Worm (Caenorhabditis elegans) whole organism, midembryonic: ENCODE measurements around the gene sdz-21.

ENCODE experiments used
- T22C8.4 ChIP-seq: fragments of 200-800 bp; sonication (Bioruptor generic); IDR thresholded peaks from 2 replicates; pipeline ENCODE4 v1.3.6; 2022; ENCODE audit warnings: missing genetic modification characterization, missing compliant biosample characterization
- flt-1 ChIP-seq: fragments of 200-800 bp; sonication (Bioruptor generic); IDR thresholded peaks from 2 replicates; pipeline ENCODE4 v1.3.6; 2022; ENCODE audit warnings: missing genetic modification characterization, missing compliant biosample characterization
- ztf-29 ChIP-seq: fragments of 200-800 bp; sonication (Bioruptor generic); IDR thresholded peaks from 2 replicates; pipeline ENCODE4 v1.3.6; 2022; ENCODE audit warnings: missing genetic modification reagents, missing genetic modification characterization, missing compliant biosample characterization

ce11 chrIII:5630350-5630749 lies 26.5 kb downstream of the sdz-21 start:
- TF ChIP-seq T22C8.4 (GFP tag; lab: Robert Waterston, UW): no peak
- TF ChIP-seq flt-1 (GFP tag; lab: Robert Waterston, UW): no peak
- no peak for TF ChIP-seq ztf-29 (GFP tag; lab: Robert Waterston, UW)
